Worm (Caenorhabditis elegans): Measurements from ENCODE around the gene C06E4.5.

- no peak for TF ChIP-seq dmd-4 (tag; optimal IDR thresholded peaks at IDR 0.05)
- TF ChIP-seq nhr-12 (tag; optimal IDR thresholded peaks at IDR 0.05) = no peak
- no peak for TF ChIP-seq nhr-77 (tag; optimal IDR thresholded peaks at IDR 0.05)
- no peak for TF ChIP-seq lsy-2 (tag; optimal IDR thresholded peaks at IDR 0.05)
- no peak for TF ChIP-seq snpc-4 (tag; optimal IDR thresholded peaks at IDR 0.05)
- no peak for TF ChIP-seq ztf-4 (tag; optimal IDR thresholded peaks at IDR 0.05)
These were observed 32.7 kb upstream of the C06E4.5 start for ce11 chrIV:7222088-7222487.
